Fruit fly (Drosophila melanogaster) whole organism, pupa: ENCODE measurements around the gene Hipk.

Experiments used
- CG10348 ChIP-seq: fragments of 200-800 bp; sonication (Bioruptor generic); IDR thresholded peaks from 2 replicates; pipeline ENCODE4 v1.3.6; 2022; ENCODE audit warnings: missing biosample characterization, missing genetic modification characterization
- CG12605 ChIP-seq: fragments of 200-800 bp; sonication (Bioruptor generic); IDR thresholded peaks from 2 replicates; pipeline ENCODE4 v1.3.6; 2022; ENCODE audit warnings: missing biosample characterization, missing genetic modification characterization
- CG13204 ChIP-seq: fragments of 200-800 bp; sonication (Bioruptor generic); optimal IDR thresholded peaks from 2 replicates; lab custom pipeline; 2018; ENCODE audit warnings: missing biosample characterization, mild to moderate bottlenecking, missing genetic modification characterization, moderate library complexity
- CG14655 ChIP-seq: fragments of 200-800 bp; sonication (Bioruptor generic); optimal IDR thresholded peaks from 3 replicates; lab custom pipeline; 2017; ENCODE audit warnings: mild to moderate bottlenecking, missing biosample characterization, missing genetic modification reagents, missing genetic modification characterization
- CG15710 ChIP-seq: fragments of 200-800 bp; sonication (Bioruptor generic); optimal IDR thresholded peaks from 2 replicates; lab custom pipeline; 2018; ENCODE audit warnings: missing biosample characterization, mild to moderate bottlenecking, missing genetic modification characterization, moderate library complexity
- CG17806 ChIP-seq: fragments of 200-800 bp; sonication (Bioruptor generic); optimal IDR thresholded peaks from 2 replicates; lab custom pipeline; 2018; ENCODE audit warnings: missing biosample characterization, mild to moderate bottlenecking, missing genetic modification characterization, moderate library complexity
- CG32121 ChIP-seq: fragments of 200-800 bp; sonication (Bioruptor generic); IDR thresholded peaks from 2 replicates; pipeline ENCODE4 v1.3.6; 2022; ENCODE audit warnings: missing biosample characterization, missing genetic modification characterization
- CG34367 ChIP-seq: fragments of 200-800 bp; sonication (Bioruptor generic); optimal IDR thresholded peaks from 2 replicates; lab custom pipeline; 2018; ENCODE audit warnings: missing biosample characterization, mild to moderate bottlenecking, missing genetic modification characterization
- CG4496 ChIP-seq: fragments of 200-800 bp; sonication (Bioruptor generic); IDR thresholded peaks from 3 replicates; pipeline ENCODE4 v1.3.6; 2022; ENCODE audit warnings: missing biosample characterization, missing genetic modification characterization
- CG8159 ChIP-seq: fragments of 200-800 bp; sonication (Bioruptor generic); optimal IDR thresholded peaks from 3 replicates; lab custom pipeline; 2018; ENCODE audit warnings: missing biosample characterization, mild to moderate bottlenecking, missing genetic modification characterization, moderate library complexity
- CG8301 ChIP-seq: fragments of 200-800 bp; sonication (Bioruptor generic); optimal IDR thresholded peaks from 2 replicates; lab custom pipeline; 2018; ENCODE audit warnings: missing biosample characterization, mild to moderate bottlenecking, missing genetic modification characterization
- CG9948 ChIP-seq: fragments of 200-800 bp; sonication (Bioruptor generic); optimal IDR thresholded peaks from 2 replicates; lab custom pipeline; 2018; ENCODE audit warnings: missing biosample characterization, mild to moderate bottlenecking, missing genetic modification characterization, moderate library complexity
- D1 ChIP-seq: fragments of 200-800 bp; sonication (Bioruptor generic); optimal IDR thresholded peaks from 2 replicates; lab custom pipeline; 2018; ENCODE audit warnings: missing biosample characterization, mild to moderate bottlenecking, missing genetic modification characterization, moderate library complexity
- EcR ChIP-seq: fragments of 200-800 bp; sonication (Bioruptor generic); optimal IDR thresholded peaks from 3 replicates; lab custom pipeline; 2019; ENCODE audit warnings: missing biosample characterization, missing genetic modification characterization, mild to moderate bottlenecking, moderate library complexity, missing genetic modification reagents
- Ets98B ChIP-seq: fragments of 200-800 bp; sonication (Bioruptor generic); IDR thresholded peaks from 2 replicates; pipeline ENCODE4 v1.3.6; 2022; ENCODE audit warnings: missing biosample characterization, missing genetic modification characterization
- Pif1A ChIP-seq: fragments of 200-800 bp; sonication (Bioruptor generic); optimal IDR thresholded peaks from 3 replicates; lab custom pipeline; 2016; ENCODE audit warnings: missing biosample characterization, missing genetic modification characterization
- Pif1B ChIP-seq: fragments of 200-800 bp; sonication (Bioruptor generic); optimal IDR thresholded peaks from 3 replicates; lab custom pipeline; 2016; ENCODE audit warnings: missing biosample characterization, missing genetic modification characterization
- Snoo ChIP-seq: fragments of 200-800 bp; sonication (Bioruptor generic); optimal IDR thresholded peaks from 3 replicates; lab custom pipeline; 2017; ENCODE audit warnings: missing biosample characterization, mild to moderate bottlenecking, missing genetic modification characterization, inconsistent platforms
- fd96Ca ChIP-seq: fragments of 200-800 bp; sonication (Bioruptor generic); IDR thresholded peaks from 3 replicates; pipeline ENCODE4 v1.3.6; 2022; ENCODE audit warnings: missing biosample characterization, missing genetic modification characterization
- gl ChIP-seq: fragments of 200-800 bp; sonication (Bioruptor generic); optimal IDR thresholded peaks from 2 replicates; lab custom pipeline; 2018; ENCODE audit warnings: missing biosample characterization, mild to moderate bottlenecking, missing genetic modification characterization
- rn ChIP-seq: fragments of 200-800 bp; sonication (Bioruptor generic); IDR thresholded peaks from 2 replicates; pipeline ENCODE4 v1.3.6; 2022; ENCODE audit warnings: missing biosample characterization, missing genetic modification characterization

Hipk gene

dm6 chr3L:603847-604550, 61.1 kb downstream of the Hipk start, which contains the start of gene CG13893:
Gene CG13893, minus strand, starts transcription at chr3L:604008.
- TF ChIP-seq CG14655 (GFP tag; lab: Kevin White, UChicago) (no peak), CG8301 (tag; lab: Kevin White, UChicago) (peak; percentile 7), gl (tag; lab: Kevin White, UChicago) (peak; percentile 54), CG13204 (no peak), Ets98B (GFP tag; lab: Robert Waterston, UW) (peak; percentile 69), fd96Ca (peak; percentile 29; the same call in 1 of the 3 replicates), CG8159 (tag; lab: Kevin White, UChicago) (no peak), Pif1B (GFP tag; lab: Kevin White, UChicago) (peak; percentile 69), Snoo (peak; percentile 29), CG12605 (0 out of 2 replicates have a peak, but pooled peaks have one; percentile 35), CG17806 (tag; lab: Kevin White, UChicago) (no peak), Pif1A (GFP tag; lab: Kevin White, UChicago) (peak; percentile 8), CG32121 (GFP tag; lab: Robert Waterston, UW) (peak; percentile 53), CG4496 (peak; percentile 57; the same call in 1 of the 3 replicates)

- TF ChIP-seq CG8301 (tag; lab: Kevin White, UChicago) = no peak
- no peak for TF ChIP-seq Pif1B (GFP tag; lab: Kevin White, UChicago)
- no peak for TF ChIP-seq CG9948
- no peak for TF ChIP-seq CG12605
- TF ChIP-seq CG4496 = no peak
- TF ChIP-seq EcR (GFP tag; lab: Kevin White, UChicago) = no peak
Observed at dm6 chr3L:604701-605100, 61.8 kb downstream of the Hipk start.

- TF ChIP-seq EcR (GFP tag; lab: Kevin White, UChicago) (peak; percentile 13), rn (GFP tag; lab: Robert Waterston, UW) (no peak), CG8159 (tag; lab: Kevin White, UChicago) (no peak), CG12605 (no peak), CG14655 (GFP tag; lab: Kevin White, UChicago) (no peak), CG8301 (tag; lab: Kevin White, UChicago) (no peak)
Observed at dm6 chr3L:606490-607327, 63.8 kb downstream of the Hipk start, which contains the start of gene Reg-2. Gene Reg-2, minus strand, starts transcription at chr3L:606569.

- no peak for TF ChIP-seq D1 (tag; lab: Kevin White, UChicago)
- peak; percentile 89 for TF ChIP-seq EcR (GFP tag; lab: Kevin White, UChicago)
- TF ChIP-seq CG13204 = peak; percentile 9
Observed at dm6 chr3L:607551-608314, 64.9 kb downstream of the Hipk start.

dm6 chr3L:608362-608761, 65.5 kb downstream of the Hipk start:
- TF ChIP-seq rn (GFP tag; lab: Robert Waterston, UW) = no peak
- no peak for TF ChIP-seq CG13204
- peak; percentile 39 for TF ChIP-seq Snoo
- TF ChIP-seq CG14655 (GFP tag; lab: Kevin White, UChicago) = peak; percentile 94
- peak; percentile 64 for TF ChIP-seq gl (tag; lab: Kevin White, UChicago)
- peak; percentile 61 for TF ChIP-seq CG8159 (tag; lab: Kevin White, UChicago)
- peak; percentile 87 for TF ChIP-seq CG9948
- peak; percentile 75 for TF ChIP-seq Pif1A (GFP tag; lab: Kevin White, UChicago)
- TF ChIP-seq CG15710 (tag; lab: Kevin White, UChicago) = peak; percentile 56
- TF ChIP-seq CG12605 = peak; percentile 14; the same call in 1 of the 2 replicates
- TF ChIP-seq fd96Ca = 0 out of 3 replicates have a peak, but pooled peaks have one; percentile 20
- TF ChIP-seq CG32121 (GFP tag; lab: Robert Waterston, UW) = peak; percentile 49; the same call in 1 of the 2 replicates
- peak; percentile 91 for TF ChIP-seq CG8301 (tag; lab: Kevin White, UChicago)
- peak; percentile 81 for TF ChIP-seq Pif1B (GFP tag; lab: Kevin White, UChicago)
- peak; percentile 72 for TF ChIP-seq CG34367 (tag; lab: Kevin White, UChicago)
- no peak for TF ChIP-seq EcR (GFP tag; lab: Kevin White, UChicago)
- TF ChIP-seq CG4496 = peak; percentile 62
- no peak for TF ChIP-seq CG10348 (GFP tag; lab: Robert Waterston, UW)
- TF ChIP-seq D1 (tag; lab: Kevin White, UChicago) = no peak
- peak; percentile 85 for TF ChIP-seq CG17806 (tag; lab: Kevin White, UChicago)
- peak; percentile 41; the same call in 1 of the 2 replicates for TF ChIP-seq Ets98B (GFP tag; lab: Robert Waterston, UW)
